Worm (Caenorhabditis elegans) whole organism, young adult: ENCODE measurements around the gene puf-5.

Source experiments
- C06A6.2 ChIP-seq: fragments of 200-800 bp; sonication (Bioruptor generic); conservative IDR thresholded peaks from 2 replicates; pipeline ENCODE4 v1.3.6; 2022; ENCODE audit warnings: missing genetic modification characterization, missing compliant biosample characterization
- him-1 ChIP-seq: sonication (generic microtip); optimal IDR thresholded peaks from 2 replicates; lab custom pipeline; 2016; ENCODE audit warnings: missing genotype, missing genetic modification reagents, missing genetic modification characterization, missing compliant biosample characterization
- repo-1 ChIP-seq: sonication (generic microtip); optimal IDR thresholded peaks from 2 replicates; lab custom pipeline; 2017; ENCODE audit warnings: mild to moderate bottlenecking, missing genetic modification characterization, missing compliant biosample characterization

DNA sequence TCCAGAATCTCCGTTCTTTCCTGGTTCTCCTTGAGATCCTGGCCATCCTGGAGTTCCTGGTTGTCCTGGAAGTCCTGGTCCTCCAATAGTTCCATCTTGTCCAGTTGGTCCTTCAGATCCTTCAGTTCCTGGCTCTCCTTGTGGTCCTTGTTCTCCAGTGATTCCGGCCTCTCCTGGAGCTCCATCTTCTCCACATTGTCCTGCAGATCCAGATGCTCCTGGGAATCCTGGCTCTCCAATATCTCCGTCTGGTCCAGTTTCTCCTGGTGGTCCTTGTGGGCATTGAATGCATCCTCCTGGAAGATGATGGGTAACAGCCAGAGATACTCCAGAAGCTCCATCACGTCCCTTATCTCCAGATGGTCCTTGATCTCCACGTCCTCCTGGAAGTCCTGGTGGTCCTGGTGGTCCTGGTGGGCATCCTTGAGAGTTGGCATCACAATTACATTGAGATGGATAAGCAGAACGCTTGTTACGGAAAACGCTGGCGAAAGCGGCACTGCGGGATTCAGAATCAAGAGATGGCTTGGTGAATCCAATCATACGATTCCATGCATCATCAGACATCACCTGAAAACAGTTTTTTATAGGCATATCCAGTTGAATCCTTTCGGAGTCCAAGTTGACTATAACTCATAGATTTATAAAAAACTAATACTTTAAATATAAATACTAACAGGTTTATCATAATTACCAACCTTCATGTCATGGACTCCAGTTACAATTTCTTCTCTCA lies 6.9 kb upstream of the puf-5 start:
- TF ChIP-seq repo-1 (tag; lab: Kevin White, UChicago) (no peak), C06A6.2 (no peak), him-1 (tag; lab: Kevin White, UChicago) (no peak)
